Fruit fly (Drosophila melanogaster) whole organism, pupa: ENCODE results near the gene CG34436.

ENCODE experiments used
- CG10348 ChIP-seq: fragments of 200-800 bp; sonication (Bioruptor generic); IDR thresholded peaks from 2 replicates; pipeline ENCODE4 v1.3.6; 2022; ENCODE audit warnings: missing biosample characterization, missing genetic modification characterization
- CG12605 ChIP-seq: fragments of 200-800 bp; sonication (Bioruptor generic); IDR thresholded peaks from 2 replicates; pipeline ENCODE4 v1.3.6; 2022; ENCODE audit warnings: missing biosample characterization, missing genetic modification characterization
- CG13204 ChIP-seq: fragments of 200-800 bp; sonication (Bioruptor generic); optimal IDR thresholded peaks from 2 replicates; lab custom pipeline; 2018; ENCODE audit warnings: missing biosample characterization, mild to moderate bottlenecking, missing genetic modification characterization, moderate library complexity
- CG14655 ChIP-seq: fragments of 200-800 bp; sonication (Bioruptor generic); optimal IDR thresholded peaks from 3 replicates; lab custom pipeline; 2017; ENCODE audit warnings: mild to moderate bottlenecking, missing biosample characterization, missing genetic modification reagents, missing genetic modification characterization
- CG15710 ChIP-seq: fragments of 200-800 bp; sonication (Bioruptor generic); optimal IDR thresholded peaks from 2 replicates; lab custom pipeline; 2018; ENCODE audit warnings: missing biosample characterization, mild to moderate bottlenecking, missing genetic modification characterization, moderate library complexity
- CG17806 ChIP-seq: fragments of 200-800 bp; sonication (Bioruptor generic); optimal IDR thresholded peaks from 2 replicates; lab custom pipeline; 2018; ENCODE audit warnings: missing biosample characterization, mild to moderate bottlenecking, missing genetic modification characterization, moderate library complexity
- CG32121 ChIP-seq: fragments of 200-800 bp; sonication (Bioruptor generic); IDR thresholded peaks from 2 replicates; pipeline ENCODE4 v1.3.6; 2022; ENCODE audit warnings: missing biosample characterization, missing genetic modification characterization
- CG34367 ChIP-seq: fragments of 200-800 bp; sonication (Bioruptor generic); optimal IDR thresholded peaks from 2 replicates; lab custom pipeline; 2018; ENCODE audit warnings: missing biosample characterization, mild to moderate bottlenecking, missing genetic modification characterization
- CG4496 ChIP-seq: fragments of 200-800 bp; sonication (Bioruptor generic); IDR thresholded peaks from 3 replicates; pipeline ENCODE4 v1.3.6; 2022; ENCODE audit warnings: missing biosample characterization, missing genetic modification characterization
- CG8159 ChIP-seq: fragments of 200-800 bp; sonication (Bioruptor generic); optimal IDR thresholded peaks from 3 replicates; lab custom pipeline; 2018; ENCODE audit warnings: missing biosample characterization, mild to moderate bottlenecking, missing genetic modification characterization, moderate library complexity
- CG8301 ChIP-seq: fragments of 200-800 bp; sonication (Bioruptor generic); optimal IDR thresholded peaks from 2 replicates; lab custom pipeline; 2018; ENCODE audit warnings: missing biosample characterization, mild to moderate bottlenecking, missing genetic modification characterization
- CG9948 ChIP-seq: fragments of 200-800 bp; sonication (Bioruptor generic); optimal IDR thresholded peaks from 2 replicates; lab custom pipeline; 2018; ENCODE audit warnings: missing biosample characterization, mild to moderate bottlenecking, missing genetic modification characterization, moderate library complexity
- D1 ChIP-seq: fragments of 200-800 bp; sonication (Bioruptor generic); optimal IDR thresholded peaks from 2 replicates; lab custom pipeline; 2018; ENCODE audit warnings: missing biosample characterization, mild to moderate bottlenecking, missing genetic modification characterization, moderate library complexity
- EcR ChIP-seq: fragments of 200-800 bp; sonication (Bioruptor generic); optimal IDR thresholded peaks from 3 replicates; lab custom pipeline; 2019; ENCODE audit warnings: missing biosample characterization, missing genetic modification characterization, mild to moderate bottlenecking, moderate library complexity, missing genetic modification reagents
- Ets98B ChIP-seq: fragments of 200-800 bp; sonication (Bioruptor generic); IDR thresholded peaks from 2 replicates; pipeline ENCODE4 v1.3.6; 2022; ENCODE audit warnings: missing biosample characterization, missing genetic modification characterization
- Pif1A ChIP-seq: fragments of 200-800 bp; sonication (Bioruptor generic); optimal IDR thresholded peaks from 3 replicates; lab custom pipeline; 2016; ENCODE audit warnings: missing biosample characterization, missing genetic modification characterization
- Pif1B ChIP-seq: fragments of 200-800 bp; sonication (Bioruptor generic); optimal IDR thresholded peaks from 3 replicates; lab custom pipeline; 2016; ENCODE audit warnings: missing biosample characterization, missing genetic modification characterization
- Snoo ChIP-seq: fragments of 200-800 bp; sonication (Bioruptor generic); optimal IDR thresholded peaks from 3 replicates; lab custom pipeline; 2017; ENCODE audit warnings: missing biosample characterization, mild to moderate bottlenecking, missing genetic modification characterization, inconsistent platforms
- fd96Ca ChIP-seq: fragments of 200-800 bp; sonication (Bioruptor generic); IDR thresholded peaks from 3 replicates; pipeline ENCODE4 v1.3.6; 2022; ENCODE audit warnings: missing biosample characterization, missing genetic modification characterization
- gl ChIP-seq: fragments of 200-800 bp; sonication (Bioruptor generic); optimal IDR thresholded peaks from 2 replicates; lab custom pipeline; 2018; ENCODE audit warnings: missing biosample characterization, mild to moderate bottlenecking, missing genetic modification characterization
- rn ChIP-seq: fragments of 200-800 bp; sonication (Bioruptor generic); IDR thresholded peaks from 2 replicates; pipeline ENCODE4 v1.3.6; 2022; ENCODE audit warnings: missing biosample characterization, missing genetic modification characterization

CG34436 gene

dm6 chr3R:28282280-28282679, at the start of gene CG34436:
CG34436 (plus strand) TSS chr3R:28282580.
- no peak for TF ChIP-seq rn (GFP tag; lab: Robert Waterston, UW)
- no peak for TF ChIP-seq CG10348 (GFP tag; lab: Robert Waterston, UW)
- TF ChIP-seq CG13204 (GFP tag; lab: Kevin White, UChicago) = no peak
- TF ChIP-seq CG8159 (tag; lab: Kevin White, UChicago) = no peak
- no peak for TF ChIP-seq fd96Ca (GFP tag; lab: Robert Waterston, UW)
- TF ChIP-seq CG14655 (GFP tag; lab: Kevin White, UChicago) = no peak
- TF ChIP-seq gl (tag; lab: Kevin White, UChicago) = no peak
- TF ChIP-seq Pif1A = no peak
- no peak for TF ChIP-seq CG34367 (tag; lab: Kevin White, UChicago)
- no peak for TF ChIP-seq CG9948 (tag; lab: Kevin White, UChicago)
- no peak for TF ChIP-seq EcR
- no peak for TF ChIP-seq Pif1B (GFP tag; lab: Kevin White, UChicago)

dm6 chr3R:28236158-28236557, 46.2 kb upstream of the CG34436 start:
- TF ChIP-seq CG34367 (tag; lab: Kevin White, UChicago) = peak; percentile 7
- TF ChIP-seq fd96Ca (GFP tag; lab: Robert Waterston, UW) = no peak
- TF ChIP-seq CG9948 (tag; lab: Kevin White, UChicago) = peak; percentile 38
- peak; percentile 26 for TF ChIP-seq CG14655 (GFP tag; lab: Kevin White, UChicago)
- no peak for TF ChIP-seq EcR
- peak; percentile 42 for TF ChIP-seq CG15710 (tag; lab: Kevin White, UChicago)
- no peak for TF ChIP-seq gl (tag; lab: Kevin White, UChicago)
- no peak for TF ChIP-seq CG8301
- no peak for TF ChIP-seq D1 (tag; lab: Kevin White, UChicago)
- no peak for TF ChIP-seq CG17806
- TF ChIP-seq CG8159 (tag; lab: Kevin White, UChicago) = peak; percentile 40
- no peak for TF ChIP-seq Pif1A
- TF ChIP-seq CG13204 (GFP tag; lab: Kevin White, UChicago) = no peak
- TF ChIP-seq rn (GFP tag; lab: Robert Waterston, UW) = no peak
- no peak for TF ChIP-seq CG12605 (GFP tag; lab: Robert Waterston, UW)
- no peak for TF ChIP-seq CG4496 (GFP tag; lab: Robert Waterston, UW)
- no peak for TF ChIP-seq CG32121 (GFP tag; lab: Robert Waterston, UW)
- no peak for TF ChIP-seq Snoo (tag; lab: Kevin White, UChicago)

dm6 chr3R:28237797-28238196, 44.6 kb upstream of the CG34436 start:
- TF ChIP-seq CG12605 (GFP tag; lab: Robert Waterston, UW) = no peak
- TF ChIP-seq Ets98B = no peak
- TF ChIP-seq Pif1A = no peak
- no peak for TF ChIP-seq CG15710 (tag; lab: Kevin White, UChicago)
- no peak for TF ChIP-seq CG10348 (GFP tag; lab: Robert Waterston, UW)
- no peak for TF ChIP-seq Snoo (tag; lab: Kevin White, UChicago)
- no peak for TF ChIP-seq CG14655 (GFP tag; lab: Kevin White, UChicago)
- TF ChIP-seq rn (GFP tag; lab: Robert Waterston, UW) = no peak
- TF ChIP-seq D1 (tag; lab: Kevin White, UChicago) = no peak
- no peak for TF ChIP-seq Pif1B (GFP tag; lab: Kevin White, UChicago)
- TF ChIP-seq CG13204 (GFP tag; lab: Kevin White, UChicago) = no peak
- no peak for TF ChIP-seq CG17806
- no peak for TF ChIP-seq CG32121 (GFP tag; lab: Robert Waterston, UW)
- TF ChIP-seq gl (tag; lab: Kevin White, UChicago) = no peak
- no peak for TF ChIP-seq CG9948 (tag; lab: Kevin White, UChicago)
- no peak for TF ChIP-seq EcR
- TF ChIP-seq CG8301 = no peak
- no peak for TF ChIP-seq CG34367 (tag; lab: Kevin White, UChicago)
- TF ChIP-seq fd96Ca (GFP tag; lab: Robert Waterston, UW) = no peak
- no peak for TF ChIP-seq CG8159 (tag; lab: Kevin White, UChicago)
- TF ChIP-seq, all 21 proteins: peak for 0

- TF ChIP-seq CG12605 (GFP tag; lab: Robert Waterston, UW) (no peak), CG17806 (no peak), Ets98B (no peak), CG8159 (tag; lab: Kevin White, UChicago) (no peak), EcR (no peak), Pif1B (GFP tag; lab: Kevin White, UChicago) (no peak), CG13204 (GFP tag; lab: Kevin White, UChicago) (no peak), rn (GFP tag; lab: Robert Waterston, UW) (no peak), CG15710 (tag; lab: Kevin White, UChicago) (no peak), Snoo (tag; lab: Kevin White, UChicago) (no peak)
Observed at dm6 chr3R:28263522-28263921, 18.9 kb upstream of the CG34436 start, which contains the start of gene CG43125. CG43125 (minus strand) TSS chr3R:28263622.

- TF ChIP-seq CG8301 (no peak), CG32121 (GFP tag; lab: Robert Waterston, UW) (no peak), EcR (no peak), Pif1B (GFP tag; lab: Kevin White, UChicago) (no peak), gl (tag; lab: Kevin White, UChicago) (no peak), CG12605 (GFP tag; lab: Robert Waterston, UW) (no peak), CG9948 (tag; lab: Kevin White, UChicago) (no peak)
Observed at dm6 chr3R:28264673-28265072, 17.7 kb upstream of the CG34436 start, which contains the start of gene CG43124. CG43124 (minus strand) TSS chr3R:28264773.

dm6 chr3R:28283419-28283818, 1.0 kb downstream of the CG34436 start, which contains the start of gene CG34437:
CG34437 (plus strand) TSS chr3R:28283719.
- TF ChIP-seq Ets98B (no peak), CG10348 (GFP tag; lab: Robert Waterston, UW) (no peak), gl (tag; lab: Kevin White, UChicago) (no peak), Pif1A (no peak), fd96Ca (GFP tag; lab: Robert Waterston, UW) (no peak), CG12605 (GFP tag; lab: Robert Waterston, UW) (no peak)
